Fruit fly (Drosophila melanogaster): ENCODE results near the gene trio.

dm6 chr3L:1031716-1032115 is 3.0 kb downstream of the trio start:
- no peak for TF ChIP-seq Gug (GFP tag; IDR thresholded peaks at IDR 0.05)
- no peak for TF ChIP-seq Lpt (GFP tag; optimal IDR thresholded peaks at IDR 0.05)

Measured in whole organism, prepupa.